Fruit fly (Drosophila melanogaster): Measurements from ENCODE around the gene CG15211.

The CG15211 gene

DNA sequence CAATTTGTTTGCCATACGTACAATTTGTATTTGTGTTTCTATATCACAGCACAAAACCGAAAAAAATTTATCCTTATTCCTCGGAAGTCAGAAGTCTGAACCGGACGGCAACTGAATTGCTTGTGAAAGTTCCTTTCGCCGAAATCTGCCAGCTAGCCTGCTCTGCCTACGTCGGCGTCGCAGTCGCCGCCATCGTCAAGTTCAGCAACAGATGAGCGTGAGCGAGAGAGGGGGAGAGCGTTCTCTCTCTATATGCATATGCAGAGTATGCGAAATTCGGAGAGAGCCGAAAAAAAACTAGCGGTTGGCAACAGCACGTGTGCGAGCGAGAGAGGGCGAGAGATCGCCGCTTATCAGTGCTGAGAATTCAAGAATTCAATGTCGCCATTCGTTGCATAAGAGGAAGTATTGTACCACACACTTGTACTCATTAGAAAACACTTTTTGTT, 12.0 kb downstream of the CG15211 start (continued):
- TF ChIP-seq gce (GFP tag; IDR thresholded peaks at IDR 0.05) (no peak), btn (GFP tag; optimal IDR thresholded peaks at IDR 0.05) (no peak), CG5953 (GFP tag; IDR thresholded peaks at IDR 0.05) (no peak), D19B (GFP tag; optimal IDR thresholded peaks at IDR 0.05) (no peak), CG15479 (GFP tag; optimal IDR thresholded peaks at IDR 0.05) (peak; percentile 94), HLHmδ (GFP tag; optimal IDR thresholded peaks at IDR 0.05) (no peak), sob (GFP tag; IDR thresholded peaks at IDR 0.05) (no peak), CG17328 (GFP tag; IDR thresholded peaks at IDR 0.05) (0 out of 2 replicates have a peak, but pooled peaks have one; percentile 7), oc (tag; optimal IDR thresholded peaks at IDR 0.05) (no peak), CkIIα-i1 (GFP tag; IDR thresholded peaks at IDR 0.05) (no peak), crol (GFP tag; IDR thresholded peaks at IDR 0.05) (peak; percentile 32; the same call in 1 of the 2 replicates), lilli (GFP tag; optimal IDR thresholded peaks at IDR 0.05) (peak; percentile 50), CG15514 (GFP tag; optimal IDR thresholded peaks at IDR 0.05) (peak; percentile 30), ftz-f1 (GFP tag; optimal IDR thresholded peaks at IDR 0.05) (peak; percentile 55), ac (GFP tag; optimal IDR thresholded peaks at IDR 0.05) (no peak), Fer1 (GFP tag; optimal IDR thresholded peaks at IDR 0.05) (peak; percentile 8)

DNA sequence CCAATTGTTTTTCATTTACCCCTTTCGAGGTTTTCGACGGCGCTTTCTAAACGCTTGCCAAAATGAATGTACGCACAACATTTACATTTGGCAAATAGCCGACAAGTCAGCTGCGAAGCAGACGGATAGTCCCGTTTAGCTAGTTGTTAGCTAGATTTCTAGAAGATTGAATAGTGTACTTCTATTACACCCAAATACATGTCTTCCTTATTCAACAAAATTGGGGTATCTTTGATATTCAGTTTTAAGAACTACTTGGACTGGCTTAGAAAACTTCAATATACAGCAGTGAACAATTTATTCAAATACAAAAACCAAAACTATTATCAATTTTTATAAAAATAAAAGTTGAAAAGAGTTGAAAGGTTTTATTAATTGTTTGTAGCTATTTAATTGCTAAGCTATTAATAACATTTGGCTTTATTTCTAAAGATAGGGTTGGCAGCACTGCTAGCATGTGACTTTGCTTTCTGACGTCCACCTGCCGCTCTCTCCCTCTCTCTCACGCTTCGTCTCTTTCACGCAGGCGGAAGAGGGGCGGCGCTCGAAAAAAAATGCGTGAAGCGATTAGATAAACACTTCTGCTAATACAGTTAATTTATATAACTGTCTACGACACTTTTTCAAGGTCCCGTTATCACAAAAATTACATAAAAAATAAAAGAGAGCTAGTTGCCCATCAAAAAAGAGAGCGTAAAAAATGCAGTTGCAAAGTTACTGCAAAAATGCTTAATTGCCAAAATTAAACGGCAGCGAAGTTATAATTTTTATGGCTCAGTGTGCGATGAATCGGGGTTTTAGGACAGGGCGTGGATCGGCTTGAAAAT, 12.7 kb downstream of the CG15211 start:
- TF ChIP-seq CG31441 (GFP tag; IDR thresholded peaks at IDR 0.05) (peak; percentile 24; the same call in 1 of the 2 replicates), sqz (GFP tag; optimal IDR thresholded peaks at IDR 0.05) (peak; percentile 75), CG4360 (GFP tag; IDR thresholded peaks at IDR 0.05) (no peak), CG2678 (tag; optimal IDR thresholded peaks at IDR 0.05) (peak; percentile 35), CG4424 (GFP tag; optimal IDR thresholded peaks at IDR 0.05) (peak; percentile 23), CG9727 (GFP tag; optimal IDR thresholded peaks at IDR 0.05) (peak; percentile 71), chinmo (GFP tag; IDR thresholded peaks at IDR 0.05; ENCODE audit: partially characterized antibody) (0 out of 4 replicates have a peak, but pooled peaks have one; percentile 38), crol (GFP tag; IDR thresholded peaks at IDR 0.05) (peak; percentile 61), YL-1 (GFP tag; optimal IDR thresholded peaks at IDR 0.05) (no peak), Med (GFP tag) (peak; percentile 58), grau (tag; optimal IDR thresholded peaks at IDR 0.05) (peak; percentile 44), CG13775 (GFP tag; optimal IDR thresholded peaks at IDR 0.05) (peak; percentile 11), Ptx1 (GFP tag; IDR thresholded peaks at IDR 0.05) (no peak), twi (tag; optimal IDR thresholded peaks at IDR 0.05) (peak; percentile 12), CG8388 (GFP tag; optimal IDR thresholded peaks at IDR 0.05) (peak; percentile 62), C15 (GFP tag; IDR thresholded peaks at IDR 0.05) (no peak), Ets65A (GFP tag) (peak; percentile 11), CG15269 (tag; optimal IDR thresholded peaks at IDR 0.05) (peak; percentile 27), hkb (optimal IDR thresholded peaks at IDR 0.05) (no peak), hkb (GFP tag; IDR thresholded peaks at IDR 0.05) (no peak), lilli (GFP tag; optimal IDR thresholded peaks at IDR 0.05) (peak; percentile 16), CG12659 (GFP tag; optimal IDR thresholded peaks at IDR 0.05) (peak; percentile 16), ems (GFP tag; optimal IDR thresholded peaks at IDR 0.05) (no peak), HmgZ (tag; optimal IDR thresholded peaks at IDR 0.05) (no peak), gem (tag; optimal IDR thresholded peaks at IDR 0.05) (peak; percentile 17), ftz-f1 (GFP tag; optimal IDR thresholded peaks at IDR 0.05) (peak; percentile 36), CG3281 (GFP tag; optimal IDR thresholded peaks at IDR 0.05) (peak; percentile 25), CG30403 (GFP tag; optimal IDR thresholded peaks at IDR 0.05) (peak; percentile 49), Hr39 (optimal IDR thresholded peaks at IDR 0.05) (no peak), trem (tag; optimal IDR thresholded peaks at IDR 0.05) (peak; percentile 91), Hr51 (GFP tag; optimal IDR thresholded peaks at IDR 0.05) (peak in 1 of 2 experiments; percentile 48), CG17385 (GFP tag; optimal IDR thresholded peaks at IDR 0.05) (no peak), exex (tag; optimal IDR thresholded peaks at IDR 0.05) (peak; percentile 3), CG11504 (tag; optimal IDR thresholded peaks at IDR 0.05) (peak; percentile 23), CG7839 (tag; optimal IDR thresholded peaks at IDR 0.05) (no peak)
